Fruit fly (Drosophila melanogaster) whole organism, embryonic: ENCODE measurements around the gene Rgl.

Source experiments
- ATbp ChIP-seq: fragments of 200-800 bp; sonication (Bioruptor generic); optimal IDR thresholded peaks from 2 replicates; lab custom pipeline; 2017; ENCODE audit warnings: missing biosample characterization, mild to moderate bottlenecking, missing genetic modification characterization, missing genetic modification reagents
- Abd-B ChIP-seq: fragments of 200-800 bp; sonication (Bioruptor generic); optimal IDR thresholded peaks from 2 replicates; lab custom pipeline; 2018; ENCODE audit warnings: missing biosample characterization, mild to moderate bottlenecking, missing genetic modification characterization, moderate library complexity
- Antp ChIP-seq: fragments of 200-800 bp; sonication (Bioruptor generic); optimal IDR thresholded peaks from 3 replicates; lab custom pipeline; 2016; ENCODE audit warnings: missing biosample characterization, missing genetic modification characterization
- Awh ChIP-seq: fragments of 200-800 bp; sonication (Bioruptor generic); IDR thresholded peaks from 2 replicates; pipeline ENCODE4, ENCODE4 v1.3.6; 2022; ENCODE audit warnings: missing biosample characterization, missing genetic modification characterization
- CG10147 ChIP-seq: fragments of 200-800 bp; sonication (Bioruptor generic); optimal IDR thresholded peaks from 2 replicates; lab custom pipeline; 2019; ENCODE audit warnings: missing biosample characterization, mild to moderate bottlenecking, missing genetic modification characterization, moderate library complexity
- CG1024 ChIP-seq: fragments of 200-800 bp; sonication (Bioruptor generic); IDR thresholded peaks from 2 replicates; pipeline ENCODE4 v1.3.6; 2022; ENCODE audit warnings: missing biosample characterization, missing genetic modification characterization
- CG10267 ChIP-seq: fragments of 200-800 bp; sonication (Bioruptor generic); optimal IDR thresholded peaks from 2 replicates; lab custom pipeline; 2018; ENCODE audit warnings: missing biosample characterization, mild to moderate bottlenecking, missing genetic modification characterization, moderate library complexity
- CG10543 ChIP-seq: fragments of 200-800 bp; sonication (Bioruptor generic); optimal IDR thresholded peaks from 3 replicates; lab custom pipeline; 2017; ENCODE audit warnings: missing biosample characterization, mild to moderate bottlenecking, missing genetic modification characterization, moderate library complexity
- CG11398 ChIP-seq: fragments of 200-800 bp; sonication (Bioruptor generic); optimal IDR thresholded peaks from 2 replicates; lab custom pipeline; 2016; ENCODE audit warnings: missing biosample characterization, missing genetic modification characterization
- CG11695 ChIP-seq: fragments of 200-800 bp; sonication (Bioruptor generic); IDR thresholded peaks from 3 replicates; pipeline ENCODE4 v1.3.6; 2022; ENCODE audit warnings: missing biosample characterization, missing genetic modification characterization
- CG15269 ChIP-seq: fragments of 200-800 bp; sonication (Bioruptor generic); optimal IDR thresholded peaks from 2 replicates; lab custom pipeline; 2018; ENCODE audit warnings: missing biosample characterization, mild to moderate bottlenecking, missing genetic modification characterization, moderate library complexity
- CG1529 ChIP-seq: fragments of 200-800 bp; sonication (Bioruptor generic); optimal IDR thresholded peaks from 3 replicates; lab custom pipeline; 2018; ENCODE audit warnings: missing biosample characterization, missing genetic modification characterization
- CG2889 ChIP-seq: fragments of 200-800 bp; sonication (Bioruptor generic); IDR thresholded peaks from 3 replicates; pipeline ENCODE4 v1.3.6; 2022; ENCODE audit warnings: missing biosample characterization, missing genetic modification characterization
- CG3065 ChIP-seq: fragments of 200-800 bp; sonication (Bioruptor generic); optimal IDR thresholded peaks from 2 replicates; lab custom pipeline; 2016; ENCODE audit warnings: missing biosample characterization, missing genetic modification characterization
- CG31441 ChIP-seq: fragments of 200-800 bp; sonication (Bioruptor generic); IDR thresholded peaks from 2 replicates; pipeline ENCODE4 v1.3.6; 2022; ENCODE audit warnings: missing biosample characterization, missing genetic modification characterization
- CG3163 ChIP-seq: fragments of 200-800 bp; sonication (Bioruptor generic); optimal IDR thresholded peaks from 3 replicates; lab custom pipeline; 2016; ENCODE audit warnings: missing biosample characterization, missing genetic modification characterization
- CG32767 ChIP-seq: fragments of 200-800 bp; sonication (Bioruptor generic); IDR thresholded peaks from 2 replicates; pipeline ENCODE4 v1.3.6; 2022; ENCODE audit warnings: missing biosample characterization, missing genetic modification characterization
- CG43689 ChIP-seq: fragments of 200-800 bp; sonication (Bioruptor generic); IDR thresholded peaks from 2 replicates; pipeline ENCODE4 v1.3.6; 2022; ENCODE audit warnings: missing biosample characterization, missing genetic modification characterization
- CG7372 ChIP-seq: fragments of 200-800 bp; sonication (Bioruptor generic); IDR thresholded peaks from 2 replicates; pipeline ENCODE4 v1.3.6; 2022; ENCODE audit warnings: missing biosample characterization, missing genetic modification characterization
- CG7556 ChIP-seq: fragments of 200-800 bp; sonication (Bioruptor generic); optimal IDR thresholded peaks from 2 replicates; lab custom pipeline; 2017; ENCODE audit warnings: missing biosample characterization, mild to moderate bottlenecking, missing genetic modification characterization
- CG8924 ChIP-seq: fragments of 200-800 bp; optimal IDR thresholded peaks from 3 replicates; lab custom pipeline; 2019; ENCODE audit warnings: missing biosample characterization, mild to moderate bottlenecking, missing genetic modification characterization, moderate library complexity
- Dfd ChIP-seq, 2 experiments: fragments of >200 bp; optimal IDR thresholded peaks; 2 replicates each; lab custom pipeline; 2017; ENCODE audit warnings: missing biosample characterization in 2 of 2, missing genetic modification characterization in 2 of 2
- Elba2 ChIP-seq: fragments of 200-800 bp; sonication (Bioruptor generic); optimal IDR thresholded peaks from 3 replicates; lab custom pipeline; 2016; ENCODE audit warnings: missing biosample characterization, missing genetic modification characterization
- Ets97D ChIP-seq: fragments of 200-800 bp; sonication (Bioruptor generic); optimal IDR thresholded peaks from 3 replicates; lab custom pipeline; 2016; ENCODE audit warnings: missing biosample characterization, missing genetic modification characterization
- HmgD ChIP-seq: fragments of 200-800 bp; sonication (Bioruptor generic); optimal IDR thresholded peaks from 3 replicates; lab custom pipeline; 2016; ENCODE audit warnings: missing biosample characterization, missing genetic modification characterization
- Hr39 ChIP-seq: fragments of >200 bp; optimal IDR thresholded peaks from 2 replicates; lab custom pipeline; 2017
- Hr51 ChIP-seq, 2 experiments: fragments of 200-800 bp; sonication (Bioruptor generic); optimal IDR thresholded peaks; 2 replicates in 1 of 2; 3 replicates in 1 of 2; lab custom pipeline; 2016 to 2018; ENCODE audit warnings: missing biosample characterization in 2 of 2, missing genetic modification characterization in 2 of 2, mild to moderate bottlenecking in 1 of 2, moderate library complexity in 1 of 2
- Lhr ChIP-seq: fragments of 200-800 bp; sonication (Bioruptor generic); optimal IDR thresholded peaks from 3 replicates; lab custom pipeline; 2017; ENCODE audit warnings: mild to moderate bottlenecking, missing biosample characterization, missing genetic modification reagents, missing genetic modification characterization
- Nf-YB ChIP-seq: fragments of 200-800 bp; sonication (Bioruptor generic); optimal IDR thresholded peaks from 3 replicates; lab custom pipeline; 2019; ENCODE audit warnings: missing biosample characterization, mild to moderate bottlenecking, missing genetic modification characterization, moderate library complexity
- Scr ChIP-seq: fragments of 200-800 bp; sonication (Bioruptor generic); IDR thresholded peaks from 2 replicates; pipeline ENCODE4 v1.3.6; 2022; ENCODE audit warnings: missing biosample characterization, missing genetic modification characterization; ENCODE audit not compliant: partially characterized antibody
- TFAM ChIP-seq: fragments of 200-800 bp; sonication (Bioruptor generic); optimal IDR thresholded peaks from 2 replicates; lab custom pipeline; 2017; ENCODE audit warnings: missing biosample characterization, missing genetic modification characterization, inconsistent platforms
- ab ChIP-seq: fragments of 200-800 bp; sonication (Bioruptor generic); optimal IDR thresholded peaks from 2 replicates; lab custom pipeline; 2016; ENCODE audit warnings: missing biosample characterization, missing genetic modification characterization
- dan ChIP-seq: fragments of 200-800 bp; sonication (Bioruptor generic); IDR thresholded peaks from 2 replicates; pipeline ENCODE4 v1.3.6; 2022; ENCODE audit warnings: missing biosample characterization, missing genetic modification characterization
- dm ChIP-seq: fragments of 200-800 bp; sonication (Bioruptor generic); optimal IDR thresholded peaks from 3 replicates; lab custom pipeline; 2016; ENCODE audit warnings: missing biosample characterization, missing genetic modification characterization
- fru ChIP-seq: fragments of >200 bp; optimal IDR thresholded peaks from 2 replicates; lab custom pipeline; 2017
- gro ChIP-seq: fragments of 200-800 bp; sonication (Bioruptor generic); optimal IDR thresholded peaks from 2 replicates; lab custom pipeline; 2016; ENCODE audit warnings: missing biosample characterization, missing genetic modification characterization
- lab ChIP-seq: fragments of 200-800 bp; sonication (Bioruptor generic); optimal IDR thresholded peaks from 3 replicates; lab custom pipeline; 2017; ENCODE audit warnings: missing biosample characterization, missing genetic modification characterization, mild to moderate bottlenecking, moderate library complexity, missing genetic modification reagents
- lbe ChIP-seq: fragments of 200-800 bp; sonication (Bioruptor generic); optimal IDR thresholded peaks from 2 replicates; lab custom pipeline; 2016; ENCODE audit warnings: missing biosample characterization, mild to moderate bottlenecking, missing genetic modification characterization
- nerfin-2 ChIP-seq: fragments of 200-800 bp; sonication (Bioruptor generic); IDR thresholded peaks from 2 replicates; pipeline ENCODE4 v1.3.6; 2022; ENCODE audit warnings: missing biosample characterization, missing genetic modification characterization; ENCODE audit not compliant: partially characterized antibody
- nom ChIP-seq: fragments of 200-800 bp; sonication (Bioruptor generic); optimal IDR thresholded peaks from 2 replicates; lab custom pipeline; 2017; ENCODE audit warnings: missing biosample characterization, missing genetic modification characterization, mild to moderate bottlenecking, moderate library complexity, missing genetic modification reagents
- oc ChIP-seq: fragments of 200-800 bp; sonication (Bioruptor generic); optimal IDR thresholded peaks from 2 replicates; lab custom pipeline; 2018; ENCODE audit warnings: missing biosample characterization, mild to moderate bottlenecking, missing genetic modification characterization, moderate library complexity
- row ChIP-seq: fragments of 200-800 bp; sonication (Bioruptor generic); IDR thresholded peaks from 3 replicates; pipeline ENCODE4 v1.3.6; 2022; ENCODE audit warnings: missing biosample characterization, missing genetic modification characterization
- scrt ChIP-seq: fragments of 200-800 bp; sonication (Bioruptor generic); optimal IDR thresholded peaks from 2 replicates; lab custom pipeline; 2018; ENCODE audit warnings: missing biosample characterization, mild to moderate bottlenecking, missing genetic modification characterization, moderate library complexity
- sim ChIP-seq: fragments of 200-800 bp; sonication (Bioruptor generic); IDR thresholded peaks from 2 replicates; pipeline ENCODE4 v1.3.6; 2022; ENCODE audit warnings: missing biosample characterization, missing genetic modification characterization
- tio ChIP-seq: fragments of 200-800 bp; sonication (Bioruptor generic); optimal IDR thresholded peaks from 2 replicates; lab custom pipeline; 2017; ENCODE audit warnings: missing biosample characterization, missing genetic modification characterization, inconsistent platforms
- tna ChIP-seq: fragments of 200-800 bp; sonication (Bioruptor generic); IDR thresholded peaks from 2 replicates; pipeline ENCODE4 v1.3.6; 2022; ENCODE audit warnings: missing biosample characterization, missing genetic modification characterization; ENCODE audit not compliant: partially characterized antibody
- wek ChIP-seq: fragments of 200-800 bp; sonication (Bioruptor generic); optimal IDR thresholded peaks from 3 replicates; lab custom pipeline; 2018; ENCODE audit warnings: missing biosample characterization, mild to moderate bottlenecking, missing genetic modification characterization, moderate library complexity
- zf30C ChIP-seq: fragments of 200-800 bp; sonication (Bioruptor generic); optimal IDR thresholded peaks from 3 replicates; lab custom pipeline; 2018; ENCODE audit warnings: missing biosample characterization, mild to moderate bottlenecking, missing genetic modification characterization

The Rgl gene

dm6 chr3L:13904021-13904325 is 21.2 kb downstream of the Rgl start (continued):
- TF ChIP-seq TFAM (GFP tag; lab: Kevin White, UChicago): no peak

- TF ChIP-seq CG3163 (GFP tag; lab: Kevin White, UChicago) (no peak), Nf-YB (GFP tag; lab: Kevin White, UChicago) (no peak), ab (GFP tag; lab: Kevin White, UChicago) (no peak), tna (GFP tag; lab: Robert Waterston, UW) (no peak), nerfin-2 (GFP tag; lab: Robert Waterston, UW) (no peak), wek (GFP tag; lab: Kevin White, UChicago) (no peak), CG11398 (GFP tag; lab: Kevin White, UChicago) (no peak), row (peak; percentile 67), CG1529 (GFP tag; lab: Kevin White, UChicago) (no peak), tio (GFP tag; lab: Kevin White, UChicago) (peak; percentile 31), CG3065 (no peak), gro (no peak), lab (GFP tag; lab: Kevin White, UChicago) (peak; percentile 64), Awh (GFP tag; lab: Robert Waterston, UW) (no peak), zf30C (GFP tag; lab: Kevin White, UChicago) (peak; percentile 66), Lhr (no peak), Scr (no peak), dm (GFP tag; lab: Kevin White, UChicago) (no peak), CG11695 (GFP tag; lab: Robert Waterston, UW) (peak; percentile 64), CG10147 (GFP tag; lab: Kevin White, UChicago) (peak; percentile 61), CG7372 (GFP tag; lab: Robert Waterston, UW) (no peak), lbe (no peak), CG2889 (GFP tag; lab: Robert Waterston, UW) (no peak), CG7556 (GFP tag; lab: Kevin White, UChicago) (peak; percentile 65), HmgD (GFP tag; lab: Kevin White, UChicago) (no peak), Elba2 (GFP tag; lab: Kevin White, UChicago) (no peak), oc (tag; lab: Kevin White, UChicago) (no peak), sim (no peak), CG15269 (peak; percentile 73), ATbp (no peak), Hr39 (lab: Kevin White, UChicago) (no peak), CG10267 (tag; lab: Kevin White, UChicago) (no peak), CG31441 (GFP tag; lab: Robert Waterston, UW) (0 out of 2 replicates have a peak, but pooled peaks have one; percentile 29), Hr51 (GFP tag; optimal IDR thresholded peaks at IDR 0.05; lab: Kevin White, UChicago) (peak in 1 of 2 experiments; percentile 64), scrt (GFP tag; lab: Kevin White, UChicago) (peak; percentile 50), CG43689 (no peak), fru (lab: Kevin White, UChicago) (no peak), nom (no peak), CG8924 (tag; lab: Kevin White, UChicago) (peak; percentile 53), Abd-B (GFP tag; lab: Kevin White, UChicago) (no peak), CG32767 (GFP tag; lab: Robert Waterston, UW) (0 out of 2 replicates have a peak, but pooled peaks have one; percentile 34), CG10543 (peak; percentile 40), dan (no peak), CG1024 (GFP tag; lab: Robert Waterston, UW) (no peak), Ets97D (GFP tag; lab: Kevin White, UChicago) (no peak), Dfd (GFP tag; optimal IDR thresholded peaks at IDR 0.05; lab: Kevin White, UChicago) (no peak), Antp (GFP tag; lab: Kevin White, UChicago) (no peak)
Observed at dm6 chr3L:13903186-13904020, 21.7 kb downstream of the Rgl start, which contains the start of gene dysc. Gene dysc, minus strand, starts transcription at chr3L:13903236.
